Fruit fly (Drosophila melanogaster): ENCODE measurements around the gene CG4995.

The CG4995 gene

dm6 chr2L:10321612-10322011 lies 664 bp upstream of the CG4995 start (continued):
- no peak for TF ChIP-seq YL-1 (GFP tag; optimal IDR thresholded peaks at IDR 0.05)
- no peak for TF ChIP-seq yki (optimal IDR thresholded peaks at IDR 0.05)
- no peak for TF ChIP-seq CG13624 (GFP tag; optimal IDR thresholded peaks at IDR 0.05)
- no peak for TF ChIP-seq HLH4C (GFP tag; IDR thresholded peaks at IDR 0.05; ENCODE audit: partially characterized antibody)
- no peak for TF ChIP-seq Six4 (GFP tag; optimal IDR thresholded peaks at IDR 0.05)
- TF ChIP-seq zen2 (GFP tag; IDR thresholded peaks at IDR 0.05; ENCODE audit: partially characterized antibody), result no peak
- TF ChIP-seq zfh2 (GFP tag; optimal IDR thresholded peaks at IDR 0.05), result no peak
- TF ChIP-seq Dip3 (GFP tag; optimal IDR thresholded peaks at IDR 0.05), result no peak
- TF ChIP-seq CG7745 (tag; optimal IDR thresholded peaks at IDR 0.05), result no peak
- no peak for TF ChIP-seq CG13287 (GFP tag; IDR thresholded peaks at IDR 0.05; ENCODE audit: partially characterized antibody)
- peak; percentile 87 for TF ChIP-seq CG2199 (GFP tag; IDR thresholded peaks at IDR 0.05)
- no peak for TF ChIP-seq CG9609 (GFP tag; optimal IDR thresholded peaks at IDR 0.05)
- TF ChIP-seq sc (optimal IDR thresholded peaks at IDR 0.05), result no peak
- TF ChIP-seq sc (GFP tag; optimal IDR thresholded peaks at IDR 0.05), result no peak
- no peak for TF ChIP-seq onecut (GFP tag; IDR thresholded peaks at IDR 0.05)
- peak in 1 of 2 experiments; percentile 97 for TF ChIP-seq Hr78 (GFP tag; optimal IDR thresholded peaks at IDR 0.05)
- TF ChIP-seq MESR4 (GFP tag; optimal IDR thresholded peaks at IDR 0.05), result peak; percentile 7
- peak; percentile 23 for TF ChIP-seq CG17912 (GFP tag; optimal IDR thresholded peaks at IDR 0.05)
- TF ChIP-seq CG4360 (GFP tag; IDR thresholded peaks at IDR 0.05), result no peak
- TF ChIP-seq CG10274 (GFP tag; optimal IDR thresholded peaks at IDR 0.05), result peak; percentile 91
- TF ChIP-seq CG11093 (GFP tag; IDR thresholded peaks at IDR 0.05), result no peak
- TF ChIP-seq MTF-1 (GFP tag; optimal IDR thresholded peaks at IDR 0.05; ENCODE audit: borderline replicate concordance), result peak; percentile 15
- no peak for TF ChIP-seq bsh (GFP tag; optimal IDR thresholded peaks at IDR 0.05)
- peak; percentile 8 for TF ChIP-seq CG6854 (GFP tag; optimal IDR thresholded peaks at IDR 0.05)
- TF ChIP-seq mirr (GFP tag; optimal IDR thresholded peaks at IDR 0.05), result peak; percentile 91
- TF ChIP-seq Oli (tag; optimal IDR thresholded peaks at IDR 0.05), result no peak
- no peak for TF ChIP-seq vnd (GFP tag; IDR thresholded peaks at IDR 0.05; ENCODE audit: partially characterized antibody)
- no peak for TF ChIP-seq CG9932 (GFP tag; IDR thresholded peaks at IDR 0.05)
- TF ChIP-seq CG9797 (GFP tag; optimal IDR thresholded peaks at IDR 0.05), result no peak

dm6 chr2L:10322773-10323487 lies 654 bp downstream of the CG4995 start, which contains the start of gene CG5381:
TSS of gene CG5381 (minus strand) at chr2L:10323102.
- TF ChIP-seq vnd (GFP tag; IDR thresholded peaks at IDR 0.05; ENCODE audit: partially characterized antibody) (no peak), row (GFP tag; IDR thresholded peaks at IDR 0.05) (peak; percentile 44; the same call in 2 of the 3 replicates), cas (GFP tag; IDR thresholded peaks at IDR 0.05) (no peak), p53 (GFP tag; optimal IDR thresholded peaks at IDR 0.05) (no peak), CG16813 (GFP tag; IDR thresholded peaks at IDR 0.05; ENCODE audit: partially characterized antibody) (no peak), D19B (GFP tag; optimal IDR thresholded peaks at IDR 0.05) (peak; percentile 96), Pdp1 (GFP tag; optimal IDR thresholded peaks at IDR 0.05) (peak in 1 of 2 experiments; percentile 82), CG16815 (GFP tag; optimal IDR thresholded peaks at IDR 0.05) (no peak), sug (tag; optimal IDR thresholded peaks at IDR 0.05) (peak; percentile 15), dmrt99B (tag; optimal IDR thresholded peaks at IDR 0.05) (no peak), ro (GFP tag; IDR thresholded peaks at IDR 0.05) (no peak), bcd (GFP tag; optimal IDR thresholded peaks at IDR 0.05) (no peak)
